Fruit fly (Drosophila melanogaster) whole organism, pupa: Measurements from ENCODE around the gene Qsox4.

Experiments
- CG17806 ChIP-seq: fragments of 200-800 bp; sonication (Bioruptor generic); optimal IDR thresholded peaks from 2 replicates; lab custom pipeline; 2018; ENCODE audit warnings: missing biosample characterization, mild to moderate bottlenecking, missing genetic modification characterization, moderate library complexity
- EcR ChIP-seq: fragments of 200-800 bp; sonication (Bioruptor generic); optimal IDR thresholded peaks from 3 replicates; lab custom pipeline; 2019; ENCODE audit warnings: missing biosample characterization, missing genetic modification characterization, mild to moderate bottlenecking, moderate library complexity, missing genetic modification reagents
- gl ChIP-seq: fragments of 200-800 bp; sonication (Bioruptor generic); optimal IDR thresholded peaks from 2 replicates; lab custom pipeline; 2018; ENCODE audit warnings: missing biosample characterization, mild to moderate bottlenecking, missing genetic modification characterization

- TF ChIP-seq gl (no peak), EcR (GFP tag; lab: Kevin White, UChicago) (no peak), CG17806 (tag; lab: Kevin White, UChicago) (no peak)
Observed at dm6 chr3R:23696145-23696544, 6.4 kb upstream of the Qsox4 start, which contains the start of gene CG10252.
